Worm (Caenorhabditis elegans) whole organism, young adult: Measurements from ENCODE around the gene col-83.

Source experiments
- B0019.2 ChIP-seq: fragments of 200-800 bp; sonication (Bioruptor generic); conservative IDR thresholded peaks from 2 replicates; pipeline ENCODE4 v1.3.6; 2022; ENCODE audit warnings: missing genetic modification reagents, missing genetic modification characterization, missing compliant biosample characterization
- B0035.1 ChIP-seq: sonication (generic microtip); optimal IDR thresholded peaks from 2 replicates; lab custom pipeline; 2016; ENCODE audit warnings: missing genetic modification characterization, mild to moderate bottlenecking, missing compliant biosample characterization, missing genotype, missing genetic modification reagents
- C06A6.2 ChIP-seq: fragments of 200-800 bp; sonication (Bioruptor generic); conservative IDR thresholded peaks from 2 replicates; pipeline ENCODE4 v1.3.6; 2022; ENCODE audit warnings: missing genetic modification characterization, missing compliant biosample characterization
- F22D6.2 ChIP-seq: sonication (generic microtip); optimal IDR thresholded peaks from 2 replicates; lab custom pipeline; 2016; ENCODE audit warnings: mild to moderate bottlenecking, missing genetic modification characterization, missing compliant biosample characterization
- F23B12.7 ChIP-seq: sonication (generic microtip); optimal IDR thresholded peaks from 2 replicates; lab custom pipeline; 2017; ENCODE audit warnings: missing genetic modification characterization, mild to moderate bottlenecking, missing compliant biosample characterization, antibody characterized with exemption, moderate library complexity; ENCODE audit not compliant: insufficient read depth
- F33H1.4 ChIP-seq: fragments of 200-800 bp; sonication (Bioruptor generic); IDR thresholded peaks from 2 replicates; pipeline ENCODE4 v1.3.6; 2022; ENCODE audit warnings: missing genetic modification reagents, missing genetic modification characterization, missing compliant biosample characterization
- T07F8.4 ChIP-seq: sonication (generic microtip); optimal IDR thresholded peaks from 2 replicates; lab custom pipeline; 2016; ENCODE audit warnings: mild to moderate bottlenecking, missing genetic modification characterization, moderate library complexity, missing compliant biosample characterization
- T26A5.8 ChIP-seq: sonication (generic microtip); optimal IDR thresholded peaks from 2 replicates; lab custom pipeline; 2016; ENCODE audit warnings: missing genetic modification characterization, missing compliant biosample characterization
- Y53F4B.3 ChIP-seq: fragments of 200-800 bp; sonication (Bioruptor generic); IDR thresholded peaks from 2 replicates; pipeline ENCODE4 v1.3.6; 2022; ENCODE audit warnings: missing genetic modification reagents, missing genetic modification characterization, missing compliant biosample characterization
- ZK185.1 ChIP-seq: sonication (generic microtip); optimal IDR thresholded peaks from 2 replicates; lab custom pipeline; 2016; ENCODE audit warnings: mild to moderate bottlenecking, missing genetic modification characterization, missing compliant biosample characterization; ENCODE audit not compliant: poor library complexity, severe bottlenecking
- ama-1 ChIP-seq, 3 experiments: fragments of 150-350 bp in 1 of 3; sonication (generic microtip) in 2 of 3; optimal IDR thresholded peaks; 2 replicates each; lab custom pipeline; 2014 to 2018; ENCODE audit warnings: missing biosample characterization in 2 of 3, missing genetic modification characterization in 2 of 3, missing genetic modification reagents in 2 of 3
- aptf-2 ChIP-seq: fragments of 200-800 bp; sonication (Bioruptor generic); conservative IDR thresholded peaks from 2 replicates; pipeline ENCODE4 v1.3.6; 2022; ENCODE audit warnings: missing genetic modification reagents, missing genetic modification characterization, missing compliant biosample characterization
- aptf-3 ChIP-seq: fragments of 200-800 bp; sonication (Bioruptor generic); IDR thresholded peaks from 2 replicates; pipeline ENCODE4 v1.3.6; 2022; ENCODE audit warnings: missing genetic modification characterization, missing compliant biosample characterization
- cebp-1 ChIP-seq, 2 experiments: fragments of 200-800 bp in 1 of 2; sonication (Bioruptor generic) in 1 of 2; sonication (generic microtip) in 1 of 2; IDR thresholded peaks in 1 of 2; optimal IDR thresholded peaks in 1 of 2; 2 replicates each; pipeline versions ENCODE4 v1.3.6 to Lab custom; 2017 to 2022; ENCODE audit warnings: missing compliant biosample characterization in 2 of 2, missing genetic modification characterization in 2 of 2, mild to moderate bottlenecking in 1 of 2, missing genetic modification reagents in 1 of 2, moderate library complexity in 1 of 2
- ceh-100 ChIP-seq: fragments of 200-800 bp; sonication (Bioruptor generic); IDR thresholded peaks from 2 replicates; pipeline ENCODE4 v1.3.6; 2022; ENCODE audit warnings: missing genetic modification reagents, missing genetic modification characterization, missing compliant biosample characterization
- ceh-40 ChIP-seq: fragments of 200-800 bp; sonication (Bioruptor generic); IDR thresholded peaks from 2 replicates; pipeline ENCODE4 v1.3.6; 2022; ENCODE audit warnings: missing genetic modification characterization, missing compliant biosample characterization
- ceh-91 ChIP-seq: fragments of 200-800 bp; sonication (Bioruptor generic); IDR thresholded peaks from 2 replicates; pipeline ENCODE4 v1.3.6; 2022; ENCODE audit warnings: missing genetic modification reagents, missing genetic modification characterization, missing compliant biosample characterization
- chd-7 ChIP-seq: sonication (generic microtip); optimal IDR thresholded peaks from 2 replicates; lab custom pipeline; 2016; ENCODE audit warnings: mild to moderate bottlenecking, missing genetic modification characterization, moderate library complexity, missing compliant biosample characterization
- dox-1 ChIP-seq: fragments of 200-800 bp; sonication (Bioruptor generic); IDR thresholded peaks from 2 replicates; pipeline ENCODE4 v1.3.6; 2022; ENCODE audit warnings: missing genetic modification reagents, missing genetic modification characterization, missing compliant biosample characterization
- efl-1 ChIP-seq: fragments of 150-350 bp; optimal IDR thresholded peaks from 2 replicates; lab custom pipeline; 2014; ENCODE audit warnings: missing biosample characterization, missing genetic modification reagents, missing genetic modification characterization
- egrh-3 ChIP-seq: fragments of 200-800 bp; sonication (Bioruptor generic); IDR thresholded peaks from 2 replicates; pipeline ENCODE4 v1.3.6; 2022; ENCODE audit warnings: missing genetic modification reagents, missing genetic modification characterization, missing compliant biosample characterization
- fkh-3 ChIP-seq: sonication (generic microtip); optimal IDR thresholded peaks from 2 replicates; lab custom pipeline; 2016; ENCODE audit warnings: mild to moderate bottlenecking, missing genetic modification characterization, missing compliant biosample characterization
- gei-17 ChIP-seq: fragments of 200-800 bp; sonication (Bioruptor generic); optimal IDR thresholded peaks from 2 replicates; lab custom pipeline; 2018; ENCODE audit warnings: mild to moderate bottlenecking, missing genetic modification characterization, missing compliant biosample characterization
- him-1 ChIP-seq: sonication (generic microtip); optimal IDR thresholded peaks from 2 replicates; lab custom pipeline; 2016; ENCODE audit warnings: missing genotype, missing genetic modification reagents, missing genetic modification characterization, missing compliant biosample characterization
- hmg-20 ChIP-seq: fragments of 200-800 bp; sonication (Bioruptor generic); IDR thresholded peaks from 2 replicates; pipeline ENCODE4 v1.3.6; 2022; ENCODE audit warnings: missing genetic modification reagents, missing genetic modification characterization, missing compliant biosample characterization
- hsf-1 ChIP-seq: fragments of 200-800 bp; sonication (Bioruptor generic); IDR thresholded peaks from 2 replicates; pipeline ENCODE4 v1.3.6; 2022; ENCODE audit warnings: missing genetic modification reagents, missing genetic modification characterization, missing compliant biosample characterization
- let-607 ChIP-seq, 2 experiments: fragments of 200-800 bp in 1 of 2; sonication (Bioruptor generic) in 1 of 2; sonication (generic microtip) in 1 of 2; optimal IDR thresholded peaks; 2 replicates each; lab custom pipeline; 2016 to 2018; ENCODE audit warnings: mild to moderate bottlenecking in 2 of 2, missing compliant biosample characterization in 2 of 2, missing genetic modification characterization in 2 of 2, moderate library complexity in 2 of 2, missing genotype in 1 of 2
- lsl-1 ChIP-seq: fragments of 200-800 bp; sonication (Bioruptor generic); optimal IDR thresholded peaks from 2 replicates; lab custom pipeline; 2018; ENCODE audit warnings: mild to moderate bottlenecking, missing genetic modification characterization, moderate library complexity, missing compliant biosample characterization
- madf-3 ChIP-seq: fragments of 200-800 bp; sonication (Bioruptor generic); IDR thresholded peaks from 2 replicates; pipeline ENCODE4 v1.3.6; 2022; ENCODE audit warnings: missing genetic modification reagents, missing genetic modification characterization, missing compliant biosample characterization
- madf-6 ChIP-seq: fragments of 200-800 bp; sonication (Bioruptor generic); IDR thresholded peaks from 2 replicates; pipeline ENCODE4 v1.3.6; 2022; ENCODE audit warnings: missing genetic modification reagents, missing genetic modification characterization, missing compliant biosample characterization
- mcd-1 ChIP-seq: fragments of 200-800 bp; sonication (Bioruptor generic); IDR thresholded peaks from 2 replicates; pipeline ENCODE4 v1.3.6; 2022; ENCODE audit warnings: missing genetic modification reagents, missing genetic modification characterization, missing compliant biosample characterization
- nfyb-1 ChIP-seq: fragments of 200-800 bp; sonication (Bioruptor generic); IDR thresholded peaks from 2 replicates; pipeline ENCODE4 v1.3.6; 2022; ENCODE audit warnings: missing genetic modification reagents, missing genetic modification characterization, missing compliant biosample characterization
- pha-4 ChIP-seq: fragments of 150-350 bp; sonication (generic microtip); optimal IDR thresholded peaks from 2 replicates; lab custom pipeline; 2014; ENCODE audit warnings: missing biosample characterization, missing genetic modification reagents, missing genetic modification characterization
- rcor-1 ChIP-seq: fragments of 200-800 bp; sonication (Bioruptor generic); IDR thresholded peaks from 2 replicates; pipeline ENCODE4 v1.3.6; 2022; ENCODE audit warnings: missing genetic modification reagents, missing genetic modification characterization, missing compliant biosample characterization
- snpc-3.4 ChIP-seq: sonication (generic microtip); optimal IDR thresholded peaks from 2 replicates; lab custom pipeline; 2017; ENCODE audit warnings: missing genetic modification characterization, mild to moderate bottlenecking, missing compliant biosample characterization, antibody characterized with exemption, moderate library complexity, missing genotype, missing genetic modification reagents
- tbx-9 ChIP-seq: sonication (generic microtip); optimal IDR thresholded peaks from 2 replicates; lab custom pipeline; 2016; ENCODE audit warnings: borderline replicate concordance, missing genetic modification characterization, inconsistent platforms, missing compliant biosample characterization
- unc-62 ChIP-seq: fragments of 150-350 bp; optimal IDR thresholded peaks from 2 replicates; lab custom pipeline; 2014; ENCODE audit warnings: missing biosample characterization, missing genetic modification reagents, missing genetic modification characterization
- ztf-28 ChIP-seq: fragments of 200-800 bp; sonication (Bioruptor generic); IDR thresholded peaks from 2 replicates; pipeline ENCODE4 v1.3.6; 2022; ENCODE audit warnings: missing genetic modification reagents, missing genetic modification characterization, missing compliant biosample characterization

Gene col-83

ce11 chrII:11020707-11021106 lies 25.1 kb downstream of the col-83 start:
- TF ChIP-seq hmg-20 (GFP tag; lab: Robert Waterston, UW) (no peak), madf-6 (GFP tag; lab: Robert Waterston, UW) (no peak), ceh-100 (GFP tag; lab: Robert Waterston, UW) (no peak), snpc-3.4 (tag; lab: Kevin White, UChicago) (no peak), T26A5.8 (tag; lab: Kevin White, UChicago) (no peak), madf-3 (no peak), aptf-3 (GFP tag; lab: Robert Waterston, UW) (no peak), F23B12.7 (no peak), let-607 (tag; optimal IDR thresholded peaks at IDR 0.05; lab: Kevin White, UChicago) (no peak), dox-1 (GFP tag; lab: Robert Waterston, UW) (no peak), unc-62 (GFP tag; lab: Kevin White, UChicago) (no peak), ZK185.1 (tag; lab: Kevin White, UChicago) (no peak), gei-17 (GFP tag; lab: Kevin White, UChicago) (no peak), ceh-40 (GFP tag; lab: Robert Waterston, UW) (no peak), B0019.2 (no peak), F33H1.4 (GFP tag; lab: Robert Waterston, UW) (no peak), F22D6.2 (no peak), rcor-1 (GFP tag; lab: Robert Waterston, UW) (no peak)

ce11 chrII:11016884-11017283 lies 28.9 kb downstream of the col-83 start:
- no peak for TF ChIP-seq chd-7 (tag; lab: Kevin White, UChicago)
- no peak for TF ChIP-seq ztf-28 (GFP tag; lab: Robert Waterston, UW)
- TF ChIP-seq F33H1.4 (GFP tag; lab: Robert Waterston, UW): no peak
- TF ChIP-seq F22D6.2: no peak
- TF ChIP-seq him-1 (tag; lab: Kevin White, UChicago): no peak
- no peak for TF ChIP-seq C06A6.2 (GFP tag; lab: Robert Waterston, UW)
- no peak for TF ChIP-seq ama-1 (optimal IDR thresholded peaks at IDR 0.05; lab: Kevin White, UChicago)
- TF ChIP-seq ama-1 (GFP tag; optimal IDR thresholded peaks at IDR 0.05; lab: Kevin White, UChicago): no peak
- TF ChIP-seq mcd-1: no peak
- no peak for TF ChIP-seq Y53F4B.3 (GFP tag; lab: Robert Waterston, UW)
- TF ChIP-seq aptf-2: no peak
- TF ChIP-seq cebp-1 (GFP tag; IDR thresholded peaks at IDR 0.05; lab: Robert Waterston, UW): no peak
- TF ChIP-seq cebp-1 (tag; optimal IDR thresholded peaks at IDR 0.05; lab: Kevin White, UChicago): no peak
- no peak for TF ChIP-seq hsf-1
- TF ChIP-seq B0035.1: no peak
- TF ChIP-seq madf-3: no peak
- TF ChIP-seq nfyb-1 (GFP tag; lab: Robert Waterston, UW): no peak

ce11 chrII:11016835-11016883 lies 29.1 kb downstream of the col-83 start, which contains the start of gene ram-2:
Gene ram-2, minus strand, starts transcription at chrII:11016881.
- TF ChIP-seq T07F8.4: no peak
- no peak for TF ChIP-seq madf-3
- TF ChIP-seq, all 124 proteins: peak for 0

ce11 chrII:11016435-11016834 lies 29.3 kb downstream of the col-83 start:
- TF ChIP-seq let-607 (tag; optimal IDR thresholded peaks at IDR 0.05; lab: Kevin White, UChicago) (no peak), pha-4 (tag; lab: Kevin White, UChicago) (no peak), tbx-9 (no peak), him-1 (tag; lab: Kevin White, UChicago) (no peak), egrh-3 (GFP tag; lab: Robert Waterston, UW) (no peak), ceh-91 (GFP tag; lab: Robert Waterston, UW) (no peak), fkh-3 (tag; lab: Kevin White, UChicago) (no peak), efl-1 (GFP tag; lab: Kevin White, UChicago) (no peak), lsl-1 (no peak)
